Worm (Caenorhabditis elegans): ENCODE measurements around the gene cdc-37.

- no peak for TF ChIP-seq ceh-83 (GFP tag; optimal IDR thresholded peaks at IDR 0.05)
- no peak for TF ChIP-seq nhr-28 (tag; optimal IDR thresholded peaks at IDR 0.05)
- no peak for TF ChIP-seq ces-1 (GFP tag; optimal IDR thresholded peaks at IDR 0.05)
- no peak for TF ChIP-seq sptf-1 (tag; optimal IDR thresholded peaks at IDR 0.05)
- no peak for TF ChIP-seq ham-2 (GFP tag; optimal IDR thresholded peaks at IDR 0.05)
Measured at ce11 chrII:621141-621540, 40.7 kb upstream of the cdc-37 start.
